ENCODE assay signal across 1 fruit fly cellular context in genomic region chr2L:19416602-19417497, dm6.
TF ChIP-seq lines count a peak whose summit lies in the region.

TSS of gene Lectin-galC1 (plus strand) at chr2L:19417447.

TF ChIP-seq in whole organism, embryonic, 481 proteins besides CTCF, POLR2A, EP300 and RAD21 (continued from another document and continues in another):
- TF ChIP-seq CG9932 (GFP tag; IDR thresholded peaks at IDR 0.05; lab: Robert Waterston, UW) (peak; percentile 63), Tbp (GFP tag; optimal IDR thresholded peaks at IDR 0.05; lab: Kevin White, UChicago) (no peak), dmrt99B (tag; optimal IDR thresholded peaks at IDR 0.05; lab: Kevin White, UChicago) (peak; percentile 91), gfzf (GFP tag; optimal IDR thresholded peaks at IDR 0.05; lab: Kevin White, UChicago) (no peak), Hsf (GFP tag; optimal IDR thresholded peaks at IDR 0.05; lab: Kevin White, UChicago) (peak; percentile 89), CG14710 (tag; optimal IDR thresholded peaks at IDR 0.05; lab: Kevin White, UChicago) (peak; percentile 85), al (GFP tag; IDR thresholded peaks at IDR 0.05; lab: Robert Waterston, UW) (peak; percentile 46; the same call in 1 of the 2 replicates), CG10147 (GFP tag; optimal IDR thresholded peaks at IDR 0.05; lab: Kevin White, UChicago) (peak; percentile 80), CG10267 (tag; optimal IDR thresholded peaks at IDR 0.05; lab: Kevin White, UChicago) (peak; percentile 80), zfh1 (GFP tag; IDR thresholded peaks at IDR 0.05; lab: Robert Waterston, UW) (peak; percentile 89), CG6689 (GFP tag; IDR thresholded peaks at IDR 0.05; lab: Robert Waterston, UW) (peak; percentile 86), zfh2 (GFP tag; optimal IDR thresholded peaks at IDR 0.05; lab: Kevin White, UChicago) (peak; percentile 12), CG9727 (GFP tag; optimal IDR thresholded peaks at IDR 0.05; lab: Kevin White, UChicago) (peak; percentile 87), CG8290 (GFP tag; optimal IDR thresholded peaks at IDR 0.05; lab: Kevin White, UChicago) (peak; percentile 64), CG8290 (tag; optimal IDR thresholded peaks at IDR 0.05; lab: Kevin White, UChicago) (peak in 1 of 2 experiments; percentile 61), salm (tag; optimal IDR thresholded peaks at IDR 0.05; lab: Kevin White, UChicago) (peak; percentile 88), Max (GFP tag; optimal IDR thresholded peaks at IDR 0.05; lab: Kevin White, UChicago) (peak; percentile 80), tin (GFP tag; optimal IDR thresholded peaks at IDR 0.05; lab: Kevin White, UChicago) (peak; percentile 83), CG15269 (tag; optimal IDR thresholded peaks at IDR 0.05; lab: Kevin White, UChicago) (peak; percentile 90), CG32532 (GFP tag; IDR thresholded peaks at IDR 0.05; lab: Robert Waterston, UW) (peak; percentile 74), ATbp (GFP tag; optimal IDR thresholded peaks at IDR 0.05; lab: Kevin White, UChicago) (peak; percentile 89), CG2202 (tag; optimal IDR thresholded peaks at IDR 0.05; lab: Kevin White, UChicago) (peak; percentile 70), Camta (GFP tag; optimal IDR thresholded peaks at IDR 0.05; lab: Kevin White, UChicago) (peak; percentile 85), hb (GFP tag; IDR thresholded peaks at IDR 0.05; lab: Robert Waterston, UW; ENCODE audit: partially characterized antibody) (no peak), CG6654 (GFP tag; optimal IDR thresholded peaks at IDR 0.05; lab: Kevin White, UChicago) (peak; percentile 53), run (tag; optimal IDR thresholded peaks at IDR 0.05; lab: Kevin White, UChicago) (peak; percentile 83), Lhr (GFP tag; optimal IDR thresholded peaks at IDR 0.05; lab: Kevin White, UChicago) (peak; percentile 78), Gug (GFP tag; IDR thresholded peaks at IDR 0.05; lab: Robert Waterston, UW) (peak; percentile 73; the same call in 3 of the 4 replicates), eve (GFP tag; optimal IDR thresholded peaks at IDR 0.05; lab: Kevin White, UChicago) (peak in 1 of 2 experiments; percentile 95), Dll (GFP tag; IDR thresholded peaks at IDR 0.05; lab: Robert Waterston, UW; ENCODE audit: partially characterized antibody) (no peak), btn (GFP tag; optimal IDR thresholded peaks at IDR 0.05; lab: Kevin White, UChicago) (peak; percentile 78), CG30020 (tag; optimal IDR thresholded peaks at IDR 0.05; lab: Kevin White, UChicago) (peak; percentile 46), gsb (GFP tag; IDR thresholded peaks at IDR 0.05; lab: Robert Waterston, UW) (peak; percentile 65), klu (GFP tag; IDR thresholded peaks at IDR 0.05; lab: Robert Waterston, UW) (peak; percentile 36; the same call in 1 of the 2 replicates), CG4404 (GFP tag; IDR thresholded peaks at IDR 0.05; lab: Robert Waterston, UW) (peak; percentile 77), CG12236 (GFP tag; optimal IDR thresholded peaks at IDR 0.05; lab: Kevin White, UChicago) (peak; percentile 86), fu2 (GFP tag; optimal IDR thresholded peaks at IDR 0.05; lab: Kevin White, UChicago) (peak; percentile 79), CG9215 (GFP tag; IDR thresholded peaks at IDR 0.05; lab: Robert Waterston, UW) (no peak), CG14965 (GFP tag; optimal IDR thresholded peaks at IDR 0.05; lab: Kevin White, UChicago; ENCODE audit: borderline replicate concordance) (peak; percentile 77), Atf6 (GFP tag; IDR thresholded peaks at IDR 0.05; lab: Robert Waterston, UW) (peak; percentile 87), CG9609 (GFP tag; optimal IDR thresholded peaks at IDR 0.05; lab: Kevin White, UChicago) (peak; percentile 86), CG13296 (GFP tag; optimal IDR thresholded peaks at IDR 0.05; lab: Kevin White, UChicago) (peak; percentile 76), CG6175 (GFP tag; IDR thresholded peaks at IDR 0.05; lab: Robert Waterston, UW) (no peak), CG1602 (GFP tag; optimal IDR thresholded peaks at IDR 0.05; lab: Kevin White, UChicago) (peak; percentile 89), Blimp-1 (GFP tag; optimal IDR thresholded peaks at IDR 0.05; lab: Kevin White, UChicago) (peak; percentile 87), sr (GFP tag; IDR thresholded peaks at IDR 0.05; lab: Robert Waterston, UW) (peak; percentile 79), dm (GFP tag; optimal IDR thresholded peaks at IDR 0.05; lab: Kevin White, UChicago) (peak; percentile 75), bcd (GFP tag; optimal IDR thresholded peaks at IDR 0.05; lab: Kevin White, UChicago) (peak; percentile 81), CG10274 (GFP tag; optimal IDR thresholded peaks at IDR 0.05; lab: Kevin White, UChicago) (peak; percentile 70), CG1603 (tag; optimal IDR thresholded peaks at IDR 0.05; lab: Kevin White, UChicago) (peak; percentile 92), ab (GFP tag; optimal IDR thresholded peaks at IDR 0.05; lab: Kevin White, UChicago) (peak; percentile 70), ems (GFP tag; optimal IDR thresholded peaks at IDR 0.05; lab: Kevin White, UChicago) (peak; percentile 89), mirr (GFP tag; optimal IDR thresholded peaks at IDR 0.05; lab: Kevin White, UChicago) (peak; percentile 51), CG43689 (GFP tag; IDR thresholded peaks at IDR 0.05; lab: Robert Waterston, UW) (peak; percentile 58), sens-2 (GFP tag; IDR thresholded peaks at IDR 0.05; lab: Robert Waterston, UW) (peak; percentile 78), CG1233 (GFP tag; optimal IDR thresholded peaks at IDR 0.05; lab: Kevin White, UChicago) (peak; percentile 85), pfk (GFP tag; optimal IDR thresholded peaks at IDR 0.05; lab: Kevin White, UChicago) (peak; percentile 62), CG33213 (GFP tag; optimal IDR thresholded peaks at IDR 0.05; lab: Kevin White, UChicago) (peak; percentile 78), Hmr (GFP tag; optimal IDR thresholded peaks at IDR 0.05; lab: Kevin White, UChicago) (peak; percentile 80), Sox102F (GFP tag; optimal IDR thresholded peaks at IDR 0.05; lab: Kevin White, UChicago) (peak; percentile 93), wek (GFP tag; optimal IDR thresholded peaks at IDR 0.05; lab: Kevin White, UChicago) (peak; percentile 57), onecut (GFP tag; IDR thresholded peaks at IDR 0.05; lab: Robert Waterston, UW) (peak; percentile 59), CG2199 (GFP tag; IDR thresholded peaks at IDR 0.05; lab: Robert Waterston, UW) (peak; percentile 27; the same call in 1 of the 3 replicates), crc (GFP tag; optimal IDR thresholded peaks at IDR 0.05; lab: Kevin White, UChicago) (peak; percentile 72), CG7928 (GFP tag; optimal IDR thresholded peaks at IDR 0.05; lab: Kevin White, UChicago) (peak; percentile 30), CG8281 (tag; optimal IDR thresholded peaks at IDR 0.05; lab: Kevin White, UChicago) (no peak), hbn (GFP tag; IDR thresholded peaks at IDR 0.05; lab: Robert Waterston, UW; ENCODE audit: partially characterized antibody) (no peak), bsh (GFP tag; optimal IDR thresholded peaks at IDR 0.05; lab: Kevin White, UChicago) (peak in 1 of 2 experiments; percentile 93), CG17361 (GFP tag; IDR thresholded peaks at IDR 0.05; lab: Robert Waterston, UW) (peak; percentile 84), trem (tag; optimal IDR thresholded peaks at IDR 0.05; lab: Kevin White, UChicago) (peak; percentile 81), CG16863 (GFP tag; optimal IDR thresholded peaks at IDR 0.05; lab: Kevin White, UChicago) (peak; percentile 91), grau (tag; optimal IDR thresholded peaks at IDR 0.05; lab: Kevin White, UChicago) (peak; percentile 85), tna (GFP tag; IDR thresholded peaks at IDR 0.05; lab: Robert Waterston, UW; ENCODE audit: partially characterized antibody) (no peak), ftz-f1 (GFP tag; optimal IDR thresholded peaks at IDR 0.05; lab: Kevin White, UChicago) (no peak), peb (GFP tag; IDR thresholded peaks at IDR 0.05; lab: Robert Waterston, UW) (peak; percentile 68), chm (GFP tag; IDR thresholded peaks at IDR 0.05; lab: Robert Waterston, UW) (peak; percentile 81), sqz (GFP tag; optimal IDR thresholded peaks at IDR 0.05; lab: Kevin White, UChicago) (peak; percentile 75), Bdp1 (GFP tag; optimal IDR thresholded peaks at IDR 0.05; lab: Kevin White, UChicago) (peak; percentile 76), CG7372 (GFP tag; IDR thresholded peaks at IDR 0.05; lab: Robert Waterston, UW) (peak; percentile 69), twi (tag; optimal IDR thresholded peaks at IDR 0.05; lab: Kevin White, UChicago) (peak; percentile 80), emc (GFP tag; optimal IDR thresholded peaks at IDR 0.05; lab: Kevin White, UChicago) (peak; percentile 72), gsb-n (tag; optimal IDR thresholded peaks at IDR 0.05; lab: Kevin White, UChicago) (peak; percentile 87), NFAT (GFP tag; IDR thresholded peaks at IDR 0.05; lab: Robert Waterston, UW) (peak; percentile 59), dati (GFP tag; IDR thresholded peaks at IDR 0.05; lab: Robert Waterston, UW) (peak; percentile 47), CG8388 (GFP tag; optimal IDR thresholded peaks at IDR 0.05; lab: Kevin White, UChicago) (peak; percentile 87), fd102C (GFP tag; optimal IDR thresholded peaks at IDR 0.05; lab: Kevin White, UChicago) (peak; percentile 72), dmrt11E (tag; optimal IDR thresholded peaks at IDR 0.05; lab: Kevin White, UChicago) (peak; percentile 89), CG30403 (GFP tag; optimal IDR thresholded peaks at IDR 0.05; lab: Kevin White, UChicago) (peak; percentile 89), maf-S (GFP tag; optimal IDR thresholded peaks at IDR 0.05; lab: Kevin White, UChicago) (peak; percentile 78), gce (GFP tag; IDR thresholded peaks at IDR 0.05; lab: Robert Waterston, UW) (peak; percentile 72; the same call in 2 of the 3 replicates), kah (GFP tag; optimal IDR thresholded peaks at IDR 0.05; lab: Kevin White, UChicago) (peak; percentile 69), Kr (GFP tag; optimal IDR thresholded peaks at IDR 0.05; lab: Kevin White, UChicago) (no peak), Optix (GFP tag; IDR thresholded peaks at IDR 0.05; lab: Robert Waterston, UW) (peak; percentile 84), sug (tag; optimal IDR thresholded peaks at IDR 0.05; lab: Kevin White, UChicago) (peak; percentile 60), Hr78 (GFP tag; optimal IDR thresholded peaks at IDR 0.05; lab: Kevin White, UChicago) (peak in 1 of 2 experiments; percentile 65), prd (optimal IDR thresholded peaks at IDR 0.05; lab: Kevin White, UChicago) (no peak), prd (GFP tag; IDR thresholded peaks at IDR 0.05; lab: Robert Waterston, UW) (peak; percentile 90), Eip74EF (GFP tag; optimal IDR thresholded peaks at IDR 0.05; lab: Kevin White, UChicago) (peak in 1 of 2 experiments; percentile 89), Scr (GFP tag; IDR thresholded peaks at IDR 0.05; lab: Robert Waterston, UW; ENCODE audit: partially characterized antibody) (no peak), tll (GFP tag; optimal IDR thresholded peaks at IDR 0.05; lab: Kevin White, UChicago) (no peak), Mad (GFP tag; optimal IDR thresholded peaks at IDR 0.05; lab: Kevin White, UChicago) (peak; percentile 83), CG8359 (GFP tag; optimal IDR thresholded peaks at IDR 0.05; lab: Kevin White, UChicago; ENCODE audit: borderline replicate concordance) (peak; percentile 68), Bteb2 (GFP tag; optimal IDR thresholded peaks at IDR 0.05; lab: Kevin White, UChicago) (peak; percentile 82), CG4360 (GFP tag; IDR thresholded peaks at IDR 0.05; lab: Robert Waterston, UW) (peak; percentile 48; the same call in 1 of the 2 replicates), CG11398 (GFP tag; optimal IDR thresholded peaks at IDR 0.05; lab: Kevin White, UChicago) (peak; percentile 83), CG10654 (GFP tag; optimal IDR thresholded peaks at IDR 0.05; lab: Kevin White, UChicago) (peak; percentile 84), org-1 (GFP tag; optimal IDR thresholded peaks at IDR 0.05; lab: Kevin White, UChicago) (peak; percentile 87), jigr1 (GFP tag; IDR thresholded peaks at IDR 0.05; lab: Robert Waterston, UW) (no peak), CG10959 (GFP tag; IDR thresholded peaks at IDR 0.05; lab: Robert Waterston, UW) (peak; percentile 82), CG7357 (GFP tag; IDR thresholded peaks at IDR 0.05; lab: Robert Waterston, UW) (peak; percentile 59; the same call in 2 of the 3 replicates), da (GFP tag; optimal IDR thresholded peaks at IDR 0.05; lab: Kevin White, UChicago) (peak; percentile 70), hth (optimal IDR thresholded peaks at IDR 0.05; lab: Kevin White, UChicago) (no peak), Oli (tag; optimal IDR thresholded peaks at IDR 0.05; lab: Kevin White, UChicago) (peak; percentile 91), CG8478 (optimal IDR thresholded peaks at IDR 0.05; lab: Kevin White, UChicago) (no peak), D19B (GFP tag; optimal IDR thresholded peaks at IDR 0.05; lab: Kevin White, UChicago) (no peak), Fer1 (GFP tag; optimal IDR thresholded peaks at IDR 0.05; lab: Kevin White, UChicago) (peak; percentile 82), CG8765 (GFP tag; IDR thresholded peaks at IDR 0.05; lab: Robert Waterston, UW) (no peak), CG6254 (GFP tag; optimal IDR thresholded peaks at IDR 0.05; lab: Kevin White, UChicago) (peak; percentile 81), Nf-YA (GFP tag; IDR thresholded peaks at IDR 0.05; lab: Robert Waterston, UW) (peak; percentile 46), luna (GFP tag; optimal IDR thresholded peaks at IDR 0.05; lab: Kevin White, UChicago) (no peak), CG3281 (GFP tag; optimal IDR thresholded peaks at IDR 0.05; lab: Kevin White, UChicago) (peak; percentile 71), Dad (GFP tag; optimal IDR thresholded peaks at IDR 0.05; lab: Kevin White, UChicago) (peak; percentile 84), croc (GFP tag; conservative IDR thresholded peaks at IDR 0.05; lab: Robert Waterston, UW) (peak; percentile 78), MESR4 (GFP tag; optimal IDR thresholded peaks at IDR 0.05; lab: Kevin White, UChicago) (peak; percentile 27), CG5245 (GFP tag; optimal IDR thresholded peaks at IDR 0.05; lab: Kevin White, UChicago) (peak; percentile 90), shn (GFP tag; optimal IDR thresholded peaks at IDR 0.05; lab: Kevin White, UChicago) (peak; percentile 84), jing (GFP tag; optimal IDR thresholded peaks at IDR 0.05; lab: Kevin White, UChicago) (peak; percentile 83), HHEX (GFP tag; optimal IDR thresholded peaks at IDR 0.05; lab: Kevin White, UChicago) (peak; percentile 84), pnt (GFP tag; optimal IDR thresholded peaks at IDR 0.05; lab: Kevin White, UChicago) (peak; percentile 93), insv (GFP tag; optimal IDR thresholded peaks at IDR 0.05; lab: Kevin White, UChicago) (peak in 1 of 2 experiments; percentile 16)
